Fruit fly (Drosophila melanogaster): Measurements from ENCODE around the gene Ahcy.

The Ahcy gene

dm6 chrX:15453121-15453520 lies 3.1 kb downstream of the Ahcy start, which contains the start of gene CG11655 (continued):
- TF ChIP-seq CG10959 (GFP tag; IDR thresholded peaks at IDR 0.05): no peak
- peak; percentile 44 for TF ChIP-seq nmo (GFP tag; optimal IDR thresholded peaks at IDR 0.05)
- no peak for TF ChIP-seq CG7963 (GFP tag; IDR thresholded peaks at IDR 0.05; ENCODE audit: partially characterized antibody)
- TF ChIP-seq Taf1 (GFP tag; IDR thresholded peaks at IDR 0.05): no peak
- no peak for TF ChIP-seq tup (GFP tag; optimal IDR thresholded peaks at IDR 0.05)
- peak; percentile 27 for TF ChIP-seq CG30403 (GFP tag; optimal IDR thresholded peaks at IDR 0.05)
- no peak for TF ChIP-seq ase (GFP tag; IDR thresholded peaks at IDR 0.05)
- TF ChIP-seq BEAF-32 (GFP tag; optimal IDR thresholded peaks at IDR 0.05): no peak
- TF ChIP-seq odd (GFP tag; optimal IDR thresholded peaks at IDR 0.05): no peak
- TF ChIP-seq toy (GFP tag; IDR thresholded peaks at IDR 0.05): no peak
- no peak for TF ChIP-seq CG13894 (tag; optimal IDR thresholded peaks at IDR 0.05)
- TF ChIP-seq CG1832 (GFP tag; optimal IDR thresholded peaks at IDR 0.05): peak; percentile 82
- no peak for TF ChIP-seq CG33213 (GFP tag; optimal IDR thresholded peaks at IDR 0.05)
- TF ChIP-seq Hand (GFP tag; optimal IDR thresholded peaks at IDR 0.05): no peak
- no peak for TF ChIP-seq sens-2 (GFP tag; IDR thresholded peaks at IDR 0.05)
- no peak for TF ChIP-seq peb (GFP tag; IDR thresholded peaks at IDR 0.05)
- no peak for TF ChIP-seq ken (GFP tag; IDR thresholded peaks at IDR 0.05)
- no peak for TF ChIP-seq ham (GFP tag; IDR thresholded peaks at IDR 0.05)
- peak; percentile 17 for TF ChIP-seq Sox102F (GFP tag; optimal IDR thresholded peaks at IDR 0.05)
- no peak for TF ChIP-seq Lpt (GFP tag; optimal IDR thresholded peaks at IDR 0.05)
- TF ChIP-seq Hr51 (GFP tag; optimal IDR thresholded peaks at IDR 0.05): no peak
- TF ChIP-seq CG1602 (GFP tag; optimal IDR thresholded peaks at IDR 0.05): peak; percentile 24
- TF ChIP-seq dpn (GFP tag; optimal IDR thresholded peaks at IDR 0.05): peak in 1 of 2 experiments; percentile 17
- TF ChIP-seq ap (GFP tag; IDR thresholded peaks at IDR 0.05): 0 out of 2 replicates have a peak, but pooled peaks have one; percentile 11
- TF ChIP-seq Ada2b (GFP tag; IDR thresholded peaks at IDR 0.05): peak; percentile 21; the same call in 1 of the 2 replicates
- TF ChIP-seq mam (GFP tag; optimal IDR thresholded peaks at IDR 0.05): no peak
- TF ChIP-seq CG14014 (GFP tag; IDR thresholded peaks at IDR 0.05): no peak
- TF ChIP-seq inv (GFP tag; IDR thresholded peaks at IDR 0.05; ENCODE audit: partially characterized antibody): no peak
- no peak for TF ChIP-seq CG3995 (GFP tag; optimal IDR thresholded peaks at IDR 0.05)
- TF ChIP-seq maf-S (GFP tag; optimal IDR thresholded peaks at IDR 0.05): no peak
- peak; percentile 4 for TF ChIP-seq CG15696 (tag; optimal IDR thresholded peaks at IDR 0.05)
- no peak for TF ChIP-seq vfl (GFP tag; optimal IDR thresholded peaks at IDR 0.05)
- no peak for TF ChIP-seq CG10209 (GFP tag; optimal IDR thresholded peaks at IDR 0.05)
- TF ChIP-seq CG7556 (GFP tag; optimal IDR thresholded peaks at IDR 0.05): peak; percentile 10
- 0 out of 3 replicates have a peak, but pooled peaks have one; percentile 36 for TF ChIP-seq ci (GFP tag; IDR thresholded peaks at IDR 0.05)
- TF ChIP-seq CG5953 (GFP tag; IDR thresholded peaks at IDR 0.05): no peak
- TF ChIP-seq CG31388 (GFP tag; optimal IDR thresholded peaks at IDR 0.05): no peak
- TF ChIP-seq scrt (GFP tag; optimal IDR thresholded peaks at IDR 0.05): no peak
- TF ChIP-seq CG4404 (GFP tag; IDR thresholded peaks at IDR 0.05): no peak
- no peak for TF ChIP-seq Sry-δ (GFP tag; optimal IDR thresholded peaks at IDR 0.05)
- no peak for TF ChIP-seq CG7271 (tag; optimal IDR thresholded peaks at IDR 0.05)
- TF ChIP-seq Dll (GFP tag; IDR thresholded peaks at IDR 0.05; ENCODE audit: partially characterized antibody): no peak
- no peak for TF ChIP-seq CG42726 (GFP tag; IDR thresholded peaks at IDR 0.05; ENCODE audit: partially characterized antibody)
- TF ChIP-seq CG1603 (tag; optimal IDR thresholded peaks at IDR 0.05): no peak
- no peak for TF ChIP-seq fd3F (GFP tag; optimal IDR thresholded peaks at IDR 0.05)
- no peak for TF ChIP-seq gsb-n (tag; optimal IDR thresholded peaks at IDR 0.05)
- no peak for TF ChIP-seq CG4617 (GFP tag; optimal IDR thresholded peaks at IDR 0.05; ENCODE audit: borderline replicate concordance)
- peak; percentile 3 for TF ChIP-seq CG12155 (GFP tag; optimal IDR thresholded peaks at IDR 0.05)
- TF ChIP-seq gro (GFP tag; optimal IDR thresholded peaks at IDR 0.05): no peak
- no peak for TF ChIP-seq CG11723 (GFP tag; optimal IDR thresholded peaks at IDR 0.05)
- peak; percentile 68; the same call in 2 of the 3 replicates for TF ChIP-seq zfh1 (GFP tag; IDR thresholded peaks at IDR 0.05)
